Fruit fly (Drosophila melanogaster) whole organism, embryonic: ENCODE data around the gene Pmm2.
A peak's percentile ranks its signal among the peaks of the same experiment; 100 is the strongest.

Experiments
- Atf-2 ChIP-seq: fragments of 200-800 bp; sonication (Bioruptor generic); optimal IDR thresholded peaks from 2 replicates; lab custom pipeline; 2016; ENCODE audit warnings: missing biosample characterization, missing genetic modification characterization
- BtbVII ChIP-seq: fragments of 200-800 bp; sonication (Bioruptor generic); optimal IDR thresholded peaks from 3 replicates; lab custom pipeline; 2017; ENCODE audit warnings: missing biosample characterization, mild to moderate bottlenecking, missing genetic modification characterization
- CG10209 ChIP-seq: fragments of 200-800 bp; sonication (Bioruptor generic); optimal IDR thresholded peaks from 3 replicates; lab custom pipeline; 2017; ENCODE audit warnings: missing biosample characterization, mild to moderate bottlenecking, missing genetic modification characterization, missing genetic modification reagents
- CG11560 ChIP-seq: fragments of 200-800 bp; sonication (Bioruptor generic); IDR thresholded peaks from 3 replicates; pipeline ENCODE4 v1.3.6; 2022; ENCODE audit warnings: missing biosample characterization, missing genetic modification characterization
- CG12744 ChIP-seq: fragments of 200-800 bp; sonication (Bioruptor generic); optimal IDR thresholded peaks from 2 replicates; lab custom pipeline; 2016; ENCODE audit warnings: missing biosample characterization, missing genetic modification characterization
- CG15514 ChIP-seq: fragments of 200-800 bp; sonication (Bioruptor generic); optimal IDR thresholded peaks from 3 replicates; lab custom pipeline; 2017; ENCODE audit warnings: missing biosample characterization, missing genetic modification characterization, mild to moderate bottlenecking, moderate library complexity, missing genetic modification reagents
- CG16813 ChIP-seq: fragments of 200-800 bp; sonication (Bioruptor generic); IDR thresholded peaks from 3 replicates; pipeline ENCODE4 v1.3.6; 2022; ENCODE audit warnings: missing biosample characterization, missing genetic modification characterization; ENCODE audit not compliant: partially characterized antibody
- CG17361 ChIP-seq: fragments of 200-800 bp; sonication (Bioruptor generic); IDR thresholded peaks from 3 replicates; pipeline ENCODE4 v1.3.6; 2022; ENCODE audit warnings: missing biosample characterization, missing genetic modification characterization
- CG17912 ChIP-seq: fragments of 200-800 bp; sonication (Bioruptor generic); optimal IDR thresholded peaks from 2 replicates; lab custom pipeline; 2018; ENCODE audit warnings: missing biosample characterization, mild to moderate bottlenecking, missing genetic modification characterization
- CG18011 ChIP-seq: fragments of 200-800 bp; sonication (Bioruptor generic); optimal IDR thresholded peaks from 2 replicates; lab custom pipeline; 2017; ENCODE audit warnings: missing biosample characterization, missing genetic modification characterization, mild to moderate bottlenecking, moderate library complexity, missing genotype
- CG31224 ChIP-seq: fragments of 200-800 bp; sonication (Bioruptor generic); IDR thresholded peaks from 2 replicates; pipeline ENCODE4 v1.3.6; 2022; ENCODE audit warnings: missing biosample characterization, missing genetic modification characterization
- CG33557 ChIP-seq: fragments of 200-800 bp; sonication (Bioruptor generic); optimal IDR thresholded peaks from 2 replicates; lab custom pipeline; 2019; ENCODE audit warnings: missing biosample characterization, mild to moderate bottlenecking, missing genetic modification characterization, moderate library complexity
- CG43689 ChIP-seq: fragments of 200-800 bp; sonication (Bioruptor generic); IDR thresholded peaks from 2 replicates; pipeline ENCODE4 v1.3.6; 2022; ENCODE audit warnings: missing biosample characterization, missing genetic modification characterization
- CG4404 ChIP-seq: fragments of 200-800 bp; sonication (Bioruptor generic); IDR thresholded peaks from 2 replicates; pipeline ENCODE4 v1.3.6; 2022; ENCODE audit warnings: missing biosample characterization, missing genetic modification characterization
- CG5180 ChIP-seq: fragments of 200-800 bp; sonication (Bioruptor generic); optimal IDR thresholded peaks from 3 replicates; lab custom pipeline; 2017; ENCODE audit warnings: missing biosample characterization, missing genetic modification characterization, mild to moderate bottlenecking, moderate library complexity, missing genetic modification reagents
- CG6254 ChIP-seq: fragments of 200-800 bp; sonication (Bioruptor generic); optimal IDR thresholded peaks from 3 replicates; lab custom pipeline; 2017; ENCODE audit warnings: mild to moderate bottlenecking, missing biosample characterization, missing genetic modification reagents, missing genetic modification characterization
- CG6791 ChIP-seq: fragments of 200-800 bp; sonication (Bioruptor generic); IDR thresholded peaks from 3 replicates; pipeline ENCODE4 v1.3.6; 2022; ENCODE audit warnings: missing biosample characterization, missing genetic modification characterization; ENCODE audit not compliant: partially characterized antibody
- CG8281 ChIP-seq: fragments of 200-800 bp; sonication (Bioruptor generic); optimal IDR thresholded peaks from 2 replicates; lab custom pipeline; 2018; ENCODE audit warnings: missing biosample characterization, mild to moderate bottlenecking, missing genetic modification characterization, moderate library complexity
- CG9797 ChIP-seq: fragments of 200-800 bp; sonication (Bioruptor generic); optimal IDR thresholded peaks from 3 replicates; lab custom pipeline; 2018; ENCODE audit warnings: missing biosample characterization, mild to moderate bottlenecking, missing genetic modification characterization
- CG9817 ChIP-seq: fragments of 200-800 bp; sonication (Bioruptor generic); optimal IDR thresholded peaks from 2 replicates; lab custom pipeline; 2018; ENCODE audit warnings: missing biosample characterization, mild to moderate bottlenecking, missing genetic modification characterization, moderate library complexity
- CoRest ChIP-seq: fragments of 200-800 bp; sonication (Bioruptor generic); optimal IDR thresholded peaks from 3 replicates; lab custom pipeline; 2018; ENCODE audit warnings: missing biosample characterization, mild to moderate bottlenecking, missing genetic modification characterization, moderate library complexity
- Dad ChIP-seq: fragments of 200-800 bp; sonication (Bioruptor generic); optimal IDR thresholded peaks from 3 replicates; lab custom pipeline; 2016; ENCODE audit warnings: missing biosample characterization, missing genetic modification characterization
- Dip3 ChIP-seq: fragments of 200-800 bp; sonication (Bioruptor generic); optimal IDR thresholded peaks from 3 replicates; lab custom pipeline; 2016; ENCODE audit warnings: missing biosample characterization, missing genetic modification characterization
- Elba2 ChIP-seq: fragments of 200-800 bp; sonication (Bioruptor generic); optimal IDR thresholded peaks from 3 replicates; lab custom pipeline; 2016; ENCODE audit warnings: missing biosample characterization, missing genetic modification characterization
- H2.0 ChIP-seq: fragments of 200-800 bp; sonication (Bioruptor generic); IDR thresholded peaks from 2 replicates; pipeline ENCODE4 v1.3.6; 2022; ENCODE audit warnings: missing biosample characterization, missing genetic modification characterization
- MTF-1 ChIP-seq: fragments of 200-800 bp; sonication (Bioruptor generic); optimal IDR thresholded peaks from 2 replicates; lab custom pipeline; 2018; ENCODE audit warnings: missing biosample characterization, mild to moderate bottlenecking, missing genetic modification characterization, borderline replicate concordance
- Rfx ChIP-seq: fragments of 200-800 bp; sonication (Bioruptor generic); IDR thresholded peaks from 2 replicates; pipeline ENCODE4 v1.3.6; 2022; ENCODE audit warnings: missing biosample characterization, missing genetic modification characterization
- Trl ChIP-seq, 3 experiments: fragments of >200 bp in 2 of 3; fragments of 200-800 bp in 1 of 3; sonication (Bioruptor generic) in 1 of 3; optimal IDR thresholded peaks; 2 replicates in 1 of 3; 3 replicates in 2 of 3; lab custom pipeline; 2016 to 2017; ENCODE audit warnings: missing biosample characterization in 1 of 3, missing genetic modification characterization in 1 of 3
- Vsx1 ChIP-seq: fragments of 200-800 bp; sonication (Bioruptor generic); optimal IDR thresholded peaks from 2 replicates; lab custom pipeline; 2017; ENCODE audit warnings: missing biosample characterization, mild to moderate bottlenecking, missing genetic modification characterization, missing genetic modification reagents
- az2 ChIP-seq: fragments of 200-800 bp; sonication (Bioruptor generic); optimal IDR thresholded peaks from 3 replicates; lab custom pipeline; 2016; ENCODE audit warnings: missing biosample characterization, missing genetic modification characterization
- chinmo ChIP-seq: fragments of 200-800 bp; sonication (Bioruptor generic); IDR thresholded peaks from 4 replicates; pipeline ENCODE4 v1.3.6; 2022; ENCODE audit warnings: missing biosample characterization, missing genetic modification characterization; ENCODE audit not compliant: partially characterized antibody
- gro ChIP-seq: fragments of 200-800 bp; sonication (Bioruptor generic); optimal IDR thresholded peaks from 2 replicates; lab custom pipeline; 2016; ENCODE audit warnings: missing biosample characterization, missing genetic modification characterization
- gsb-n ChIP-seq: fragments of 200-800 bp; sonication (Bioruptor generic); optimal IDR thresholded peaks from 3 replicates; lab custom pipeline; 2018; ENCODE audit warnings: missing biosample characterization, mild to moderate bottlenecking, missing genetic modification characterization
- gt ChIP-seq: fragments of 200-800 bp; sonication (Bioruptor generic); IDR thresholded peaks from 2 replicates; pipeline ENCODE4 v1.3.6; 2022; ENCODE audit warnings: missing biosample characterization, missing genetic modification characterization
- hbn ChIP-seq: fragments of 200-800 bp; sonication (Bioruptor generic); IDR thresholded peaks from 2 replicates; pipeline ENCODE4 v1.3.6; 2022; ENCODE audit warnings: missing biosample characterization, missing genetic modification characterization; ENCODE audit not compliant: partially characterized antibody
- her ChIP-seq: fragments of 200-800 bp; sonication (Bioruptor generic); optimal IDR thresholded peaks from 2 replicates; lab custom pipeline; 2016; ENCODE audit warnings: missing biosample characterization, missing genetic modification characterization
- hkb ChIP-seq, 2 experiments: fragments of 200-800 bp in 1 of 2; fragments of >200 bp in 1 of 2; sonication (Bioruptor generic) in 1 of 2; IDR thresholded peaks in 1 of 2; optimal IDR thresholded peaks in 1 of 2; 2 replicates each; pipeline versions ENCODE4 v1.3.6 to Lab custom; 2017 to 2022; ENCODE audit warnings: missing biosample characterization in 1 of 2, missing genetic modification characterization in 1 of 2
- hth ChIP-seq: fragments of >200 bp; optimal IDR thresholded peaks from 2 replicates; lab custom pipeline; 2017; ENCODE audit warnings: inconsistent platforms
- lbe ChIP-seq: fragments of 200-800 bp; sonication (Bioruptor generic); optimal IDR thresholded peaks from 2 replicates; lab custom pipeline; 2016; ENCODE audit warnings: missing biosample characterization, mild to moderate bottlenecking, missing genetic modification characterization
- nom ChIP-seq: fragments of 200-800 bp; sonication (Bioruptor generic); optimal IDR thresholded peaks from 2 replicates; lab custom pipeline; 2017; ENCODE audit warnings: missing biosample characterization, missing genetic modification characterization, mild to moderate bottlenecking, moderate library complexity, missing genetic modification reagents
- oc ChIP-seq: fragments of 200-800 bp; sonication (Bioruptor generic); optimal IDR thresholded peaks from 2 replicates; lab custom pipeline; 2018; ENCODE audit warnings: missing biosample characterization, mild to moderate bottlenecking, missing genetic modification characterization, moderate library complexity
- onecut ChIP-seq: fragments of 200-800 bp; sonication (Bioruptor generic); IDR thresholded peaks from 2 replicates; pipeline ENCODE4 v1.3.6; 2022; ENCODE audit warnings: missing biosample characterization, missing genetic modification characterization
- peb ChIP-seq: fragments of 200-800 bp; sonication (Bioruptor generic); IDR thresholded peaks from 2 replicates; pipeline ENCODE4 v1.3.6; 2022; ENCODE audit warnings: missing biosample characterization, missing genetic modification characterization
- toy ChIP-seq: fragments of 200-800 bp; sonication (Bioruptor generic); IDR thresholded peaks from 2 replicates; pipeline ENCODE4 v1.3.6; 2022; ENCODE audit warnings: missing biosample characterization, missing genetic modification characterization
- usp ChIP-seq: fragments of >200 bp; optimal IDR thresholded peaks from 2 replicates; lab custom pipeline; 2017; ENCODE audit warnings: missing biosample characterization, missing genetic modification characterization
- vnd ChIP-seq: fragments of 200-800 bp; sonication (Bioruptor generic); IDR thresholded peaks from 3 replicates; pipeline ENCODE4 v1.3.6; 2022; ENCODE audit warnings: missing biosample characterization, missing genetic modification characterization; ENCODE audit not compliant: partially characterized antibody
- z ChIP-seq: fragments of 200-800 bp; sonication (Bioruptor generic); IDR thresholded peaks from 3 replicates; pipeline ENCODE4 v1.3.6; 2022; ENCODE audit warnings: missing biosample characterization, missing genetic modification characterization
- zf30C ChIP-seq: fragments of 200-800 bp; sonication (Bioruptor generic); optimal IDR thresholded peaks from 3 replicates; lab custom pipeline; 2018; ENCODE audit warnings: missing biosample characterization, mild to moderate bottlenecking, missing genetic modification characterization
- zfh1 ChIP-seq: fragments of 200-800 bp; sonication (Bioruptor generic); IDR thresholded peaks from 3 replicates; pipeline ENCODE4 v1.3.6; 2022; ENCODE audit warnings: missing biosample characterization, missing genetic modification characterization

Gene Pmm2

DNA sequence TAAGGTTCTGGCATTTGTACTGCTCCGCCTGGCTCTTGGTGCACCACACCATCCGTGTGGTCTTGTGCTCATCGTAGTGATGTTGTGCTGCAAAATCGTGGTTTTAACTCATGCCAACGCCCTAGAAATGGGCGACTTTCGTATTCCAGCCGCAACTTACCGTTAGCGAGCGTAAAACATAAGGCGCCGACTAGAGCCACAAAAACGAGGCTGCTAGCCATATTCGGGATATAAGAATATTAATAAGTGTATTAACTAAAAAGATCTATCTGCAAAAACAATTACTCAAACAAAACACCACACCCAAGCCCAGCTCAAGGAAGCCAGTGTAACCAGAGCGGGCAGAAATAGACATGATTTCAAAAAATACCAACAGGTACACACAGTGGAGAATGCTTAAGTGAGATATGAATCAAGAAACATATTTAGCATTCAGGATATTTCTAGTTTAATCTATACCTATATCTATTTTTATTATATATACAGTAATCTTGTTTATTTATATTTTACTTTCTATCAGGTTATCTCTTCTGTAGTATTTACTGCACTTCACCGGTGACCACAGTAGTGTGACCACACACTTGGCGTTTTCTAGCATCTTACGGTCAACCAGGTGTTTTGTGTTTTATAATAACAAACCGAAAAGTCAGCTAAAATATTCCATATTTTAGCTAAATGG lies 859 bp upstream of the Pmm2 start, which contains the start of the genes Tsf2 and CG34242 (continued):
- no peak for TF ChIP-seq CG6791
- TF ChIP-seq zfh1: peak; percentile 93
- no peak for TF ChIP-seq zf30C (GFP tag; lab: Kevin White, UChicago)
- peak; percentile 56 for TF ChIP-seq CG6254 (GFP tag; lab: Kevin White, UChicago)
- peak; percentile 90 for TF ChIP-seq CG15514
- no peak for TF ChIP-seq her (GFP tag; lab: Kevin White, UChicago)
- TF ChIP-seq BtbVII (GFP tag; lab: Kevin White, UChicago): peak; percentile 68
- peak; percentile 67 for TF ChIP-seq CoRest (tag; lab: Kevin White, UChicago)
- TF ChIP-seq CG12744 (GFP tag; lab: Kevin White, UChicago): no peak
- TF ChIP-seq hkb (optimal IDR thresholded peaks at IDR 0.05; lab: Kevin White, UChicago): no peak
- peak; percentile 85 for TF ChIP-seq hkb (GFP tag; IDR thresholded peaks at IDR 0.05; lab: Robert Waterston, UW)
- peak; percentile 66 for TF ChIP-seq lbe (GFP tag; lab: Kevin White, UChicago)
- peak; percentile 81 for TF ChIP-seq CG9797 (GFP tag; lab: Kevin White, UChicago)
- peak; percentile 78 for TF ChIP-seq CG4404 (GFP tag; lab: Robert Waterston, UW)
- no peak for TF ChIP-seq CG33557
- TF ChIP-seq oc (tag; lab: Kevin White, UChicago): no peak
- peak; percentile 96 for TF ChIP-seq Rfx (GFP tag; lab: Robert Waterston, UW)
- no peak for TF ChIP-seq Elba2
- TF ChIP-seq Vsx1 (GFP tag; lab: Kevin White, UChicago): no peak
- TF ChIP-seq CG5180 (GFP tag; lab: Kevin White, UChicago): no peak
- peak; percentile 50; the same call in 1 of the 2 replicates for TF ChIP-seq onecut (GFP tag; lab: Robert Waterston, UW)
- TF ChIP-seq CG17361 (GFP tag; lab: Robert Waterston, UW): peak; percentile 94
- no peak for TF ChIP-seq gro
- TF ChIP-seq Trl (optimal IDR thresholded peaks at IDR 0.05; lab: Kevin White, UChicago): no peak
- no peak for TF ChIP-seq Trl (GFP tag; optimal IDR thresholded peaks at IDR 0.05; lab: Kevin White, UChicago)
- TF ChIP-seq chinmo (GFP tag; lab: Robert Waterston, UW): no peak
- peak; percentile 89 for TF ChIP-seq peb (GFP tag; lab: Robert Waterston, UW)
- peak; percentile 88 for TF ChIP-seq toy (GFP tag; lab: Robert Waterston, UW)
- TF ChIP-seq z (GFP tag; lab: Robert Waterston, UW): no peak
- no peak for TF ChIP-seq CG18011
- peak; percentile 55 for TF ChIP-seq gt (GFP tag; lab: Robert Waterston, UW)
- TF ChIP-seq CG17912: no peak
- TF ChIP-seq nom: peak; percentile 58
- no peak for TF ChIP-seq Atf-2 (GFP tag; lab: Kevin White, UChicago)
- peak; percentile 34 for TF ChIP-seq Dip3
- TF ChIP-seq CG10209: peak; percentile 4
- peak; percentile 39 for TF ChIP-seq MTF-1 (GFP tag; lab: Kevin White, UChicago)
- no peak for TF ChIP-seq hth (lab: Kevin White, UChicago)
- TF ChIP-seq usp (GFP tag; lab: Kevin White, UChicago): no peak
- no peak for TF ChIP-seq H2.0 (GFP tag; lab: Robert Waterston, UW)
- peak; percentile 67 for TF ChIP-seq CG31224 (GFP tag; lab: Robert Waterston, UW)
- no peak for TF ChIP-seq CG8281
- TF ChIP-seq Dad (GFP tag; lab: Kevin White, UChicago): no peak
- TF ChIP-seq az2 (GFP tag; lab: Kevin White, UChicago): no peak
- no peak for TF ChIP-seq gsb-n (tag; lab: Kevin White, UChicago)
- TF ChIP-seq CG9817 (tag; lab: Kevin White, UChicago): peak; percentile 58
- TF ChIP-seq CG16813 (GFP tag; lab: Robert Waterston, UW): no peak
- no peak for TF ChIP-seq hbn (GFP tag; lab: Robert Waterston, UW)
- no peak for TF ChIP-seq CG43689 (GFP tag; lab: Robert Waterston, UW)
- TF ChIP-seq vnd (GFP tag; lab: Robert Waterston, UW): no peak
- peak; percentile 87 for TF ChIP-seq CG11560 (tag; lab: Robert Waterston, UW)
